Fruit fly (Drosophila melanogaster) whole organism, embryonic: ENCODE results near the gene alphaTub67C.

Source experiments
- Hr51 ChIP-seq, 2 experiments: fragments of 200-800 bp; sonication (Bioruptor generic); optimal IDR thresholded peaks; 2 replicates in 1 of 2; 3 replicates in 1 of 2; lab custom pipeline; 2016 to 2018; ENCODE audit warnings: missing biosample characterization in 2 of 2, missing genetic modification characterization in 2 of 2, mild to moderate bottlenecking in 1 of 2, moderate library complexity in 1 of 2
- amos ChIP-seq: fragments of 200-800 bp; sonication (Bioruptor generic); IDR thresholded peaks from 2 replicates; pipeline ENCODE4 v1.3.6; 2022; ENCODE audit warnings: missing biosample characterization, missing genetic modification characterization; ENCODE audit not compliant: partially characterized antibody
- grn ChIP-seq: fragments of 200-800 bp; sonication (Bioruptor generic); optimal IDR thresholded peaks from 3 replicates; lab custom pipeline; 2017; ENCODE audit warnings: missing biosample characterization, missing genetic modification characterization
- psq ChIP-seq: fragments of 200-800 bp; sonication (Bioruptor generic); optimal IDR thresholded peaks from 2 replicates; lab custom pipeline; 2017; ENCODE audit warnings: missing biosample characterization, missing genetic modification characterization
- zfh1 ChIP-seq: fragments of 200-800 bp; sonication (Bioruptor generic); IDR thresholded peaks from 3 replicates; pipeline ENCODE4 v1.3.6; 2022; ENCODE audit warnings: missing biosample characterization, missing genetic modification characterization

- TF ChIP-seq zfh1, result no peak
- no peak for TF ChIP-seq Hr51 (GFP tag; optimal IDR thresholded peaks at IDR 0.05; lab: Kevin White, UChicago)
- no peak for TF ChIP-seq grn
- no peak for TF ChIP-seq amos
- peak; percentile 3 for TF ChIP-seq psq
These were observed 3.0 kb upstream of the alphaTub67C start for dm6 chr3L:9678007-9678497.
